Worm (Caenorhabditis elegans) whole organism, midembryonic: Measurements from ENCODE around the gene T19C4.1.

Source experiments
- med-1 ChIP-seq: sonication (generic microtip); optimal IDR thresholded peaks from 2 replicates; lab custom pipeline; 2017; ENCODE audit warnings: missing genetic modification characterization, mild to moderate bottlenecking, missing compliant biosample characterization, antibody characterized with exemption, missing genetic modification reagents; ENCODE audit not compliant: insufficient read depth
- ztf-29 ChIP-seq: fragments of 200-800 bp; sonication (Bioruptor generic); IDR thresholded peaks from 2 replicates; pipeline ENCODE4 v1.3.6; 2022; ENCODE audit warnings: missing genetic modification reagents, missing genetic modification characterization, missing compliant biosample characterization

DNA sequence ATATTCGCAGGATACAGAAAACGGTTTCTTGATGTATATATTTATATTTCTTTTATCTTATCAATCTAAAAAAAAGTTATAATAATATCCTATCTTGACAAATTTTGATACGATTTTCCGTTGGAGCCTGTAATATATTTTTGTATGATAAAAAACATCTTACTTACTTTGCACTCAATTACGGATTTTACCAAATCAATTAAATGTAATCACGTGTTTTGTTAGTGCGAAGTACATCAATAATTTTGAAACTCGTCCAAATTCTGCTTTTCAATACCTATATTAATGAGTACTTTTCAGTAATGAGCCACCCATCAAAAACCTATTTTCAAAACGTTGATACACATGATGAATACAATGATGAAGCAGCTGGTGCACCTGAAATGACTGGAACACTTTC is at the start of gene T19C4.1:
- no peak for TF ChIP-seq ztf-29 (GFP tag; lab: Robert Waterston, UW)
- no peak for TF ChIP-seq med-1 (GFP tag; lab: Kevin White, UChicago)
